Fruit fly (Drosophila melanogaster) whole organism, prepupa: ENCODE data around the gene CG10588.

Experiments used
- CG10631 ChIP-seq: fragments of 200-800 bp; sonication (Bioruptor generic); optimal IDR thresholded peaks from 2 replicates; lab custom pipeline; 2016; ENCODE audit warnings: missing biosample characterization, missing genetic modification characterization
- CG11294 ChIP-seq: fragments of 200-800 bp; sonication (Bioruptor generic); IDR thresholded peaks from 2 replicates; pipeline ENCODE4 v1.3.6; 2022; ENCODE audit warnings: missing biosample characterization, missing genetic modification characterization
- CG11902 ChIP-seq: fragments of 200-800 bp; sonication (Bioruptor generic); optimal IDR thresholded peaks from 3 replicates; lab custom pipeline; 2016; ENCODE audit warnings: missing biosample characterization, missing genetic modification characterization
- CG15336 ChIP-seq: fragments of 200-800 bp; sonication (Bioruptor generic); IDR thresholded peaks from 2 replicates; pipeline ENCODE4 v1.3.6; 2022; ENCODE audit warnings: missing biosample characterization, missing genetic modification characterization
- CG1621 ChIP-seq: fragments of 200-800 bp; sonication (Bioruptor generic); optimal IDR thresholded peaks from 3 replicates; lab custom pipeline; 2018; ENCODE audit warnings: missing biosample characterization, mild to moderate bottlenecking, missing genetic modification characterization
- CG3032 ChIP-seq: fragments of 200-800 bp; optimal IDR thresholded peaks from 2 replicates; lab custom pipeline; 2019; ENCODE audit warnings: missing biosample characterization, mild to moderate bottlenecking, missing genetic modification characterization, moderate library complexity
- CG31627 ChIP-seq: fragments of 200-800 bp; sonication (Bioruptor generic); optimal IDR thresholded peaks from 3 replicates; lab custom pipeline; 2016; ENCODE audit warnings: missing biosample characterization, missing genetic modification characterization
- CG32006 ChIP-seq: fragments of 200-800 bp; sonication (Bioruptor generic); optimal IDR thresholded peaks from 3 replicates; lab custom pipeline; 2017; ENCODE audit warnings: missing biosample characterization, mild to moderate bottlenecking, missing genetic modification characterization
- CG34406 ChIP-seq: fragments of 200-800 bp; sonication (Bioruptor generic); optimal IDR thresholded peaks from 3 replicates; lab custom pipeline; 2016; ENCODE audit warnings: missing biosample characterization, missing genetic modification characterization
- CG3919 ChIP-seq: fragments of 200-800 bp; sonication (Bioruptor generic); optimal IDR thresholded peaks from 3 replicates; lab custom pipeline; 2016; ENCODE audit warnings: missing biosample characterization, missing genetic modification characterization
- CG4318 ChIP-seq: fragments of 200-800 bp; sonication (Bioruptor generic); optimal IDR thresholded peaks from 3 replicates; lab custom pipeline; 2017; ENCODE audit warnings: missing biosample characterization, mild to moderate bottlenecking, missing genetic modification characterization
- CG6163 ChIP-seq: fragments of 200-800 bp; sonication (Bioruptor generic); IDR thresholded peaks from 3 replicates; pipeline ENCODE4 v1.3.6; 2022; ENCODE audit warnings: missing biosample characterization, missing genetic modification characterization
- CG6276 ChIP-seq: fragments of 200-800 bp; sonication (Bioruptor generic); optimal IDR thresholded peaks from 2 replicates; lab custom pipeline; 2017; ENCODE audit warnings: missing biosample characterization, mild to moderate bottlenecking, missing genetic modification characterization
- CG6792 ChIP-seq: fragments of 200-800 bp; sonication (Bioruptor generic); optimal IDR thresholded peaks from 3 replicates; lab custom pipeline; 2016; ENCODE audit warnings: missing biosample characterization, missing genetic modification characterization
- Eip75B ChIP-seq: fragments of 200-800 bp; sonication (Bioruptor generic); optimal IDR thresholded peaks from 3 replicates; lab custom pipeline; 2016; ENCODE audit warnings: missing biosample characterization, missing genetic modification characterization
- Eip78C ChIP-seq: fragments of 200-800 bp; sonication (Bioruptor generic); peaks from one replicate; lab custom pipeline; 2016; ENCODE audit warnings: missing biosample characterization, missing genetic modification characterization
- Ets21C ChIP-seq: fragments of 200-800 bp; sonication (Bioruptor generic); optimal IDR thresholded peaks from 3 replicates; lab custom pipeline; 2016; ENCODE audit warnings: missing biosample characterization, missing genetic modification characterization
- Ets96B ChIP-seq: fragments of 200-800 bp; optimal IDR thresholded peaks from 2 replicates; lab custom pipeline; 2019; ENCODE audit warnings: missing biosample characterization, mild to moderate bottlenecking, missing genetic modification characterization, moderate library complexity
- Hr4 ChIP-seq: fragments of 200-800 bp; sonication (Bioruptor generic); optimal IDR thresholded peaks from 3 replicates; lab custom pipeline; 2016; ENCODE audit warnings: missing biosample characterization, missing genetic modification characterization
- Lpt ChIP-seq: fragments of 200-800 bp; sonication (Bioruptor generic); optimal IDR thresholded peaks from 3 replicates; lab custom pipeline; 2016; ENCODE audit warnings: missing biosample characterization, missing genetic modification characterization
- OdsH ChIP-seq: fragments of 200-800 bp; sonication (Bioruptor generic); optimal IDR thresholded peaks from 3 replicates; lab custom pipeline; 2016; ENCODE audit warnings: missing biosample characterization, missing genetic modification characterization
- Sox14 ChIP-seq: fragments of 200-800 bp; sonication (Bioruptor generic); optimal IDR thresholded peaks from 3 replicates; lab custom pipeline; 2016; ENCODE audit warnings: missing biosample characterization, missing genetic modification characterization
- Sox15 ChIP-seq: fragments of 200-800 bp; sonication (Bioruptor generic); optimal IDR thresholded peaks from 3 replicates; lab custom pipeline; 2016; ENCODE audit warnings: missing biosample characterization, missing genetic modification characterization
- achi ChIP-seq: fragments of 200-800 bp; sonication (Bioruptor generic); optimal IDR thresholded peaks from 3 replicates; lab custom pipeline; 2016; ENCODE audit warnings: missing biosample characterization, missing genetic modification characterization
- acj6 ChIP-seq: fragments of 200-800 bp; sonication (Bioruptor generic); optimal IDR thresholded peaks from 3 replicates; lab custom pipeline; 2016; ENCODE audit warnings: missing biosample characterization, missing genetic modification characterization
- cyc ChIP-seq: fragments of 200-800 bp; sonication (Bioruptor generic); optimal IDR thresholded peaks from 3 replicates; lab custom pipeline; 2016; ENCODE audit warnings: missing biosample characterization, missing genetic modification characterization
- dsx ChIP-seq: fragments of 200-800 bp; optimal IDR thresholded peaks from 3 replicates; lab custom pipeline; 2019; ENCODE audit warnings: missing biosample characterization, mild to moderate bottlenecking, missing genetic modification characterization, moderate library complexity; ENCODE audit not compliant: poor library complexity, severe bottlenecking
- eg ChIP-seq: fragments of 200-800 bp; sonication (Bioruptor generic); IDR thresholded peaks from 3 replicates; pipeline ENCODE4 v1.3.6; 2022; ENCODE audit warnings: missing biosample characterization, missing genetic modification characterization
- esn ChIP-seq: fragments of 200-800 bp; sonication (Bioruptor generic); optimal IDR thresholded peaks from 2 replicates; lab custom pipeline; 2016; ENCODE audit warnings: missing biosample characterization, mild to moderate bottlenecking, missing genetic modification characterization, moderate library complexity
- fd59A ChIP-seq: fragments of 200-800 bp; sonication (Bioruptor generic); optimal IDR thresholded peaks from 2 replicates; lab custom pipeline; 2017; ENCODE audit warnings: missing biosample characterization, mild to moderate bottlenecking, missing genetic modification characterization, missing genetic modification reagents
- fd85E ChIP-seq: fragments of 200-800 bp; sonication (Bioruptor generic); optimal IDR thresholded peaks from 3 replicates; lab custom pipeline; 2016; ENCODE audit warnings: missing biosample characterization, missing genetic modification characterization
- fkh ChIP-seq: fragments of 200-800 bp; sonication (Bioruptor generic); optimal IDR thresholded peaks from 3 replicates; lab custom pipeline; 2017; ENCODE audit warnings: missing biosample characterization, mild to moderate bottlenecking, missing genetic modification characterization, moderate library complexity
- lz ChIP-seq: fragments of 200-800 bp; sonication (Bioruptor generic); optimal IDR thresholded peaks from 3 replicates; lab custom pipeline; 2016; ENCODE audit warnings: missing biosample characterization, missing genetic modification characterization
- pdm3 ChIP-seq: fragments of 200-800 bp; sonication (Bioruptor generic); optimal IDR thresholded peaks from 3 replicates; lab custom pipeline; 2016; ENCODE audit warnings: missing biosample characterization, missing genetic modification characterization
- salr ChIP-seq, 2 experiments: fragments of 200-800 bp; sonication (Bioruptor generic); optimal IDR thresholded peaks; 3 replicates each; lab custom pipeline; 2016 to 2018; ENCODE audit warnings: missing biosample characterization in 2 of 2, missing genetic modification characterization in 2 of 2, mild to moderate bottlenecking in 1 of 2
- ss ChIP-seq, 2 experiments: fragments of 200-800 bp; sonication (Bioruptor generic); optimal IDR thresholded peaks; 2 replicates in 1 of 2; 3 replicates in 1 of 2; lab custom pipeline; 2017 to 2018; ENCODE audit warnings: mild to moderate bottlenecking in 2 of 2, missing biosample characterization in 2 of 2, missing genetic modification characterization in 2 of 2, moderate library complexity in 1 of 2
- svp ChIP-seq: fragments of 200-800 bp; sonication (Bioruptor generic); peaks from one replicate; lab custom pipeline; 2016; ENCODE audit warnings: missing biosample characterization, missing genetic modification characterization

CG10588 gene

dm6 chr3L:20917025-20917691 is 39.6 kb upstream of the CG10588 start (continued):
- TF ChIP-seq CG6276 (GFP tag; lab: Kevin White, UChicago) (no peak), OdsH (GFP tag; lab: Kevin White, UChicago) (no peak), CG3919 (GFP tag; lab: Kevin White, UChicago) (no peak), fd59A (no peak), CG11294 (GFP tag; lab: Robert Waterston, UW) (no peak), CG31627 (peak; percentile 39), Ets96B (tag; lab: Kevin White, UChicago) (no peak), CG6792 (no peak), fkh (GFP tag; lab: Kevin White, UChicago) (no peak), salr (GFP tag; optimal IDR thresholded peaks at IDR 0.05; lab: Kevin White, UChicago) (no peak), CG6163 (GFP tag; lab: Robert Waterston, UW) (no peak)

dm6 chr3L:20918945-20919344 is 37.8 kb upstream of the CG10588 start:
- TF ChIP-seq eg (GFP tag; lab: Robert Waterston, UW) (peak; percentile 30; the same call in 1 of the 3 replicates), CG11902 (GFP tag; lab: Kevin White, UChicago) (no peak), CG4318 (peak; percentile 64), CG32006 (peak; percentile 78), Sox15 (GFP tag; lab: Kevin White, UChicago) (no peak), acj6 (no peak), Ets96B (tag; lab: Kevin White, UChicago) (no peak), OdsH (GFP tag; lab: Kevin White, UChicago) (peak; percentile 18), CG6276 (GFP tag; lab: Kevin White, UChicago) (peak; percentile 63), CG6163 (GFP tag; lab: Robert Waterston, UW) (0 out of 3 replicates have a peak, but pooled peaks have one; percentile 40), CG31627 (no peak), Lpt (GFP tag; lab: Kevin White, UChicago) (no peak), Sox14 (GFP tag; lab: Kevin White, UChicago) (peak; percentile 2), Hr4 (GFP tag; lab: Kevin White, UChicago) (peak; percentile 73), esn (peak; percentile 39), ss (GFP tag; optimal IDR thresholded peaks at IDR 0.05; lab: Kevin White, UChicago) (no peak), CG10631 (peak; percentile 48), CG11294 (GFP tag; lab: Robert Waterston, UW) (no peak), pdm3 (peak; percentile 31), Eip78C (GFP tag; lab: Kevin White, UChicago) (peak; percentile 80), Eip75B (peak; percentile 23), cyc (GFP tag; lab: Kevin White, UChicago) (no peak), CG34406 (GFP tag; lab: Kevin White, UChicago) (peak; percentile 11), achi (GFP tag; lab: Kevin White, UChicago) (peak; percentile 52), lz (GFP tag; lab: Kevin White, UChicago) (peak; percentile 5), dsx (GFP tag; lab: Kevin White, UChicago) (peak; percentile 3), Ets21C (no peak), fd59A (peak; percentile 11), CG3032 (tag; lab: Kevin White, UChicago) (peak; percentile 5), CG6792 (no peak), CG3919 (GFP tag; lab: Kevin White, UChicago) (peak; percentile 14), CG1621 (tag; lab: Kevin White, UChicago) (no peak), svp (peak; percentile 61), CG15336 (GFP tag; lab: Robert Waterston, UW) (peak; percentile 55), fd85E (GFP tag; lab: Kevin White, UChicago) (no peak)

dm6 chr3L:20920495-20920894 is 36.2 kb upstream of the CG10588 start:
- TF ChIP-seq Sox15 (GFP tag; lab: Kevin White, UChicago) (no peak), svp (peak; percentile 28)
